Fruit fly (Drosophila melanogaster): ENCODE results near the gene Cyp313a4.

Gene Cyp313a4

dm6 chr3R:12727944-12728649 is 46.9 kb upstream of the Cyp313a4 start (continued):
- peak; percentile 32 for TF ChIP-seq Hr39 (GFP tag; optimal IDR thresholded peaks at IDR 0.05)
- TF ChIP-seq Smox (GFP tag; optimal IDR thresholded peaks at IDR 0.05), result peak; percentile 8
- no peak for TF ChIP-seq CG6792 (GFP tag; optimal IDR thresholded peaks at IDR 0.05)
- TF ChIP-seq salr (GFP tag; optimal IDR thresholded peaks at IDR 0.05), result no peak
- TF ChIP-seq CG16779 (tag; optimal IDR thresholded peaks at IDR 0.05), result no peak
- no peak for TF ChIP-seq CG15336 (GFP tag; IDR thresholded peaks at IDR 0.05)
- no peak for TF ChIP-seq dsx (GFP tag; optimal IDR thresholded peaks at IDR 0.05; ENCODE audit: poor library complexity, severe bottlenecking)
- no peak for TF ChIP-seq CG11294 (GFP tag; IDR thresholded peaks at IDR 0.05)
- no peak for TF ChIP-seq Lpt (GFP tag; optimal IDR thresholded peaks at IDR 0.05)
- no peak for TF ChIP-seq CG11762 (GFP tag; optimal IDR thresholded peaks at IDR 0.05; ENCODE audit: insufficient read depth)
- TF ChIP-seq Eip75B (GFP tag; optimal IDR thresholded peaks at IDR 0.05), result no peak
- TF ChIP-seq ss (GFP tag; optimal IDR thresholded peaks at IDR 0.05), result no peak
- TF ChIP-seq svp (GFP tag), result peak; percentile 73
- TF ChIP-seq lz (GFP tag; optimal IDR thresholded peaks at IDR 0.05), result peak; percentile 6

dm6 chr3R:12723759-12724158 is 42.6 kb upstream of the Cyp313a4 start:
- TF ChIP-seq esn (GFP tag; optimal IDR thresholded peaks at IDR 0.05) (peak; percentile 43), CG31627 (GFP tag; optimal IDR thresholded peaks at IDR 0.05) (peak; percentile 16), Eip78C (GFP tag) (peak; percentile 63), Smox (GFP tag; optimal IDR thresholded peaks at IDR 0.05) (peak; percentile 16), Met (GFP tag; optimal IDR thresholded peaks at IDR 0.05) (peak; percentile 16), Hr39 (GFP tag; optimal IDR thresholded peaks at IDR 0.05) (peak; percentile 22), OdsH (GFP tag; optimal IDR thresholded peaks at IDR 0.05) (peak; percentile 14), CG10669 (GFP tag; optimal IDR thresholded peaks at IDR 0.05) (no peak), Eip75B (GFP tag; optimal IDR thresholded peaks at IDR 0.05) (no peak), lz (GFP tag; optimal IDR thresholded peaks at IDR 0.05) (peak; percentile 15), Sox15 (GFP tag; optimal IDR thresholded peaks at IDR 0.05) (no peak), cyc (GFP tag; optimal IDR thresholded peaks at IDR 0.05) (peak; percentile 36)

- TF ChIP-seq eg (GFP tag; IDR thresholded peaks at IDR 0.05), result peak; percentile 71
- peak; percentile 60; the same call in 2 of the 3 replicates for TF ChIP-seq CG6163 (GFP tag; IDR thresholded peaks at IDR 0.05)
- TF ChIP-seq Met (GFP tag; optimal IDR thresholded peaks at IDR 0.05), result peak; percentile 61
- TF ChIP-seq fd59A (GFP tag; optimal IDR thresholded peaks at IDR 0.05), result peak; percentile 42
- peak; percentile 39 for TF ChIP-seq Smox (GFP tag; optimal IDR thresholded peaks at IDR 0.05)
- peak; percentile 59 for TF ChIP-seq CG6792 (GFP tag; optimal IDR thresholded peaks at IDR 0.05)
- TF ChIP-seq CG16779 (tag; optimal IDR thresholded peaks at IDR 0.05), result peak; percentile 24
- peak; percentile 21 for TF ChIP-seq CG7368 (GFP tag; optimal IDR thresholded peaks at IDR 0.05)
- no peak for TF ChIP-seq CG31627 (GFP tag; optimal IDR thresholded peaks at IDR 0.05)
- TF ChIP-seq Blimp-1 (GFP tag; optimal IDR thresholded peaks at IDR 0.05), result peak; percentile 5
- TF ChIP-seq spab (GFP tag; optimal IDR thresholded peaks at IDR 0.05), result peak; percentile 22
- TF ChIP-seq esn (GFP tag; optimal IDR thresholded peaks at IDR 0.05), result peak; percentile 55
- peak; percentile 74 for TF ChIP-seq Hr4 (GFP tag; optimal IDR thresholded peaks at IDR 0.05)
- peak; percentile 39 for TF ChIP-seq lz (GFP tag; optimal IDR thresholded peaks at IDR 0.05)
- TF ChIP-seq dsx (GFP tag; optimal IDR thresholded peaks at IDR 0.05; ENCODE audit: poor library complexity, severe bottlenecking), result peak; percentile 40
- peak; percentile 9 for TF ChIP-seq CG9139 (GFP tag; optimal IDR thresholded peaks at IDR 0.05)
- peak; percentile 52 for TF ChIP-seq acj6 (GFP tag; optimal IDR thresholded peaks at IDR 0.05)
- TF ChIP-seq pdm3 (GFP tag; optimal IDR thresholded peaks at IDR 0.05), result peak; percentile 52
- TF ChIP-seq dac (GFP tag; optimal IDR thresholded peaks at IDR 0.05), result no peak
- peak; percentile 54 for TF ChIP-seq Ets96B (tag; optimal IDR thresholded peaks at IDR 0.05)
- no peak for TF ChIP-seq CG6854 (GFP tag; optimal IDR thresholded peaks at IDR 0.05)
- TF ChIP-seq Gug (GFP tag; IDR thresholded peaks at IDR 0.05), result peak; percentile 52; the same call in 1 of the 2 replicates
- peak; percentile 19 for TF ChIP-seq Hr39 (GFP tag; optimal IDR thresholded peaks at IDR 0.05)
- peak; percentile 37 for TF ChIP-seq Sox14 (GFP tag; optimal IDR thresholded peaks at IDR 0.05)
- peak; percentile 60 for TF ChIP-seq achi (GFP tag; optimal IDR thresholded peaks at IDR 0.05)
- TF ChIP-seq CG3919 (GFP tag; optimal IDR thresholded peaks at IDR 0.05), result peak; percentile 37
- peak; percentile 48 for TF ChIP-seq cyc (GFP tag; optimal IDR thresholded peaks at IDR 0.05)
- TF ChIP-seq salr (GFP tag; optimal IDR thresholded peaks at IDR 0.05), result peak in 1 of 2 experiments; percentile 55
- TF ChIP-seq Sox102F (GFP tag; optimal IDR thresholded peaks at IDR 0.05), result peak; percentile 38
- TF ChIP-seq net (GFP tag; optimal IDR thresholded peaks at IDR 0.05), result peak; percentile 39
- TF ChIP-seq vri (GFP tag; optimal IDR thresholded peaks at IDR 0.05), result peak; percentile 25
- TF ChIP-seq CG6808 (GFP tag; optimal IDR thresholded peaks at IDR 0.05), result peak; percentile 41
- TF ChIP-seq Hr38 (GFP tag; optimal IDR thresholded peaks at IDR 0.05), result no peak
Measured at dm6 chr3R:12722392-12722914, 41.3 kb upstream of the Cyp313a4 start, which contains the start of gene Men. TSS of gene Men (minus strand) at chr3R:12722442.

Data from whole organism, prepupa.